Fruit fly (Drosophila melanogaster): ENCODE results near the gene Nedd4.

The Nedd4 gene

dm6 chr3L:17557215-17557904, 27.5 kb downstream of the Nedd4 start, which contains the start of gene CycT (continued):
- TF ChIP-seq Deaf1 (tag; optimal IDR thresholded peaks at IDR 0.05) (no peak), caup (GFP tag; optimal IDR thresholded peaks at IDR 0.05; ENCODE audit: severe bottlenecking) (peak; percentile 78), D (optimal IDR thresholded peaks at IDR 0.05) (no peak), D (GFP tag; optimal IDR thresholded peaks at IDR 0.05) (peak; percentile 5), repo (GFP tag; optimal IDR thresholded peaks at IDR 0.05) (no peak), CG8924 (tag; optimal IDR thresholded peaks at IDR 0.05) (peak; percentile 57), pita (GFP tag; optimal IDR thresholded peaks at IDR 0.05) (no peak), CG14710 (tag; optimal IDR thresholded peaks at IDR 0.05) (peak; percentile 70), CG14050 (GFP tag; IDR thresholded peaks at IDR 0.05) (no peak), Sin3A (optimal IDR thresholded peaks at IDR 0.05) (peak; percentile 52), CG18476 (GFP tag; optimal IDR thresholded peaks at IDR 0.05) (no peak), CG7357 (GFP tag; IDR thresholded peaks at IDR 0.05) (no peak), CG2712 (tag; optimal IDR thresholded peaks at IDR 0.05) (peak; percentile 42), Vsx1 (GFP tag; optimal IDR thresholded peaks at IDR 0.05) (peak; percentile 23), CG11247 (GFP tag; IDR thresholded peaks at IDR 0.05) (no peak), CG10654 (GFP tag; optimal IDR thresholded peaks at IDR 0.05) (no peak), cas (GFP tag; IDR thresholded peaks at IDR 0.05) (no peak), dm (GFP tag; optimal IDR thresholded peaks at IDR 0.05) (peak; percentile 82), CG5245 (GFP tag; optimal IDR thresholded peaks at IDR 0.05) (no peak), z (GFP tag; IDR thresholded peaks at IDR 0.05) (no peak), Hey (tag; optimal IDR thresholded peaks at IDR 0.05) (no peak), kah (GFP tag; optimal IDR thresholded peaks at IDR 0.05) (no peak), CG6683 (GFP tag; optimal IDR thresholded peaks at IDR 0.05) (no peak), disco-r (GFP tag; optimal IDR thresholded peaks at IDR 0.05) (no peak), wor (GFP tag; IDR thresholded peaks at IDR 0.05) (no peak), CG11504 (tag; optimal IDR thresholded peaks at IDR 0.05) (no peak), CG12391 (tag; optimal IDR thresholded peaks at IDR 0.05) (peak; percentile 43), CG11695 (GFP tag; IDR thresholded peaks at IDR 0.05) (peak; percentile 60; the same call in 2 of the 3 replicates), nmo (GFP tag; optimal IDR thresholded peaks at IDR 0.05) (peak; percentile 47), dmrt11E (tag; optimal IDR thresholded peaks at IDR 0.05) (no peak), gsb (GFP tag; IDR thresholded peaks at IDR 0.05) (no peak), CG13123 (GFP tag; optimal IDR thresholded peaks at IDR 0.05) (no peak), usp (GFP tag; optimal IDR thresholded peaks at IDR 0.05) (no peak), CG34376 (GFP tag; optimal IDR thresholded peaks at IDR 0.05) (peak; percentile 95), eyg (GFP tag; optimal IDR thresholded peaks at IDR 0.05) (no peak), CG3995 (GFP tag; optimal IDR thresholded peaks at IDR 0.05) (peak; percentile 95), mirr (GFP tag; optimal IDR thresholded peaks at IDR 0.05) (peak; percentile 79), CG30020 (tag; optimal IDR thresholded peaks at IDR 0.05) (peak; percentile 50), CG15073 (GFP tag; optimal IDR thresholded peaks at IDR 0.05) (no peak), Taf1 (GFP tag; IDR thresholded peaks at IDR 0.05) (no peak), unpg (GFP tag; optimal IDR thresholded peaks at IDR 0.05) (peak; percentile 50), cad (GFP tag; optimal IDR thresholded peaks at IDR 0.05) (no peak), CrebB (tag; optimal IDR thresholded peaks at IDR 0.05) (peak; percentile 79), gcm (GFP tag; optimal IDR thresholded peaks at IDR 0.05) (peak; percentile 20), Doc2 (GFP tag; IDR thresholded peaks at IDR 0.05) (no peak), gsb-n (tag; optimal IDR thresholded peaks at IDR 0.05) (peak; percentile 18), fd64A (GFP tag; optimal IDR thresholded peaks at IDR 0.05) (peak; percentile 39), odd (GFP tag; optimal IDR thresholded peaks at IDR 0.05) (peak; percentile 62), Dref (GFP tag; IDR thresholded peaks at IDR 0.05) (peak; percentile 89), Aef1 (GFP tag; IDR thresholded peaks at IDR 0.05) (no peak), CG30431 (GFP tag; optimal IDR thresholded peaks at IDR 0.05) (no peak), Lim3 (GFP tag; IDR thresholded peaks at IDR 0.05) (no peak)
